Fruit fly (Drosophila melanogaster): ENCODE measurements around the gene CG13032.

- TF ChIP-seq Snoo (tag; optimal IDR thresholded peaks at IDR 0.05) = no peak
- no peak for TF ChIP-seq CG12605 (GFP tag; IDR thresholded peaks at IDR 0.05)
- no peak for TF ChIP-seq CG4496 (GFP tag; IDR thresholded peaks at IDR 0.05)
- no peak for TF ChIP-seq Pif1A (GFP tag; optimal IDR thresholded peaks at IDR 0.05)
- no peak for TF ChIP-seq CG14655 (GFP tag; optimal IDR thresholded peaks at IDR 0.05)
Measured at dm6 chr3L:16689491-16689890, 15.7 kb downstream of the CG13032 start.
